Worm (Caenorhabditis elegans) whole organism, L1 larva: ENCODE measurements around the gene cal-5.
A peak's percentile ranks its signal among the peaks of the same experiment; 100 is the strongest.

Experiments
- C04F5.9 ChIP-seq: sonication (generic microtip); optimal IDR thresholded peaks from 2 replicates; lab custom pipeline; 2016; ENCODE audit warnings: missing genetic modification characterization, missing compliant biosample characterization
- C34B4.2 ChIP-seq: sonication (generic microtip); optimal IDR thresholded peaks from 2 replicates; lab custom pipeline; 2017; ENCODE audit warnings: mild to moderate bottlenecking, missing genetic modification characterization, missing compliant biosample characterization
- F16B12.6 ChIP-seq: fragments of 150-350 bp; optimal IDR thresholded peaks from 2 replicates; lab custom pipeline; 2014; ENCODE audit warnings: missing biosample characterization, missing genetic modification characterization
- Y116A8C.19 ChIP-seq: sonication (generic microtip); optimal IDR thresholded peaks from 2 replicates; lab custom pipeline; 2016; ENCODE audit warnings: missing compliant biosample characterization, missing genetic modification characterization, borderline replicate concordance
- aha-1 ChIP-seq: fragments of 150-350 bp; optimal IDR thresholded peaks from 2 replicates; lab custom pipeline; 2014; ENCODE audit warnings: missing biosample characterization, missing genetic modification characterization
- aly-2 ChIP-seq: fragments of 150-350 bp; optimal IDR thresholded peaks from 2 replicates; lab custom pipeline; 2014; ENCODE audit warnings: missing biosample characterization, missing genetic modification characterization
- ama-1 ChIP-seq: fragments of 150-350 bp; optimal IDR thresholded peaks from 2 replicates; lab custom pipeline; 2014
- blmp-1 ChIP-seq: fragments of 150-350 bp; optimal IDR thresholded peaks from 2 replicates; lab custom pipeline; 2014; ENCODE audit warnings: missing biosample characterization, missing genetic modification characterization
- ceh-8 ChIP-seq: fragments of 200-800 bp; sonication (Bioruptor generic); optimal IDR thresholded peaks from 2 replicates; lab custom pipeline; 2018; ENCODE audit warnings: mild to moderate bottlenecking, missing genetic modification characterization, moderate library complexity, missing compliant biosample characterization
- efl-3 ChIP-seq: fragments of 200-800 bp; sonication (Bioruptor generic); optimal IDR thresholded peaks from 2 replicates; lab custom pipeline; 2018; ENCODE audit warnings: mild to moderate bottlenecking, missing genetic modification characterization, missing compliant biosample characterization
- egl-13 ChIP-seq: sonication (generic microtip); optimal IDR thresholded peaks from 2 replicates; lab custom pipeline; 2016; ENCODE audit warnings: missing genotype, missing genetic modification reagents, missing genetic modification characterization, missing compliant biosample characterization
- egl-27 ChIP-seq, 2 experiments: fragments of 150-350 bp in 1 of 2; sonication (generic microtip); optimal IDR thresholded peaks; 3 replicates each; lab custom pipeline; 2017 to 2018; ENCODE audit warnings: missing biosample characterization in 2 of 2, missing genetic modification characterization in 2 of 2, missing genetic modification reagents in 2 of 2
- fkh-8 ChIP-seq: sonication (generic microtip); optimal IDR thresholded peaks from 2 replicates; lab custom pipeline; 2016; ENCODE audit warnings: mild to moderate bottlenecking, missing genetic modification characterization, missing compliant biosample characterization
- fos-1 ChIP-seq: fragments of 150-350 bp; optimal IDR thresholded peaks from 2 replicates; lab custom pipeline; 2014; ENCODE audit warnings: missing biosample characterization, missing genetic modification characterization
- jun-1 ChIP-seq: fragments of 150-350 bp; optimal IDR thresholded peaks from 2 replicates; lab custom pipeline; 2014; ENCODE audit warnings: missing biosample characterization, missing genetic modification reagents, missing genetic modification characterization
- lin-14 ChIP-seq: fragments of 200-800 bp; sonication (Bioruptor generic); optimal IDR thresholded peaks from 2 replicates; lab custom pipeline; 2018; ENCODE audit warnings: mild to moderate bottlenecking, missing genetic modification characterization, moderate library complexity, missing compliant biosample characterization
- lin-15B ChIP-seq: fragments of 150-350 bp; sonication (generic microtip); optimal IDR thresholded peaks from 3 replicates; lab custom pipeline; 2014; ENCODE audit warnings: missing biosample characterization, missing genetic modification characterization
- mdl-1 ChIP-seq, 2 experiments: fragments of 150-350 bp; optimal IDR thresholded peaks; 2 replicates each; lab custom pipeline; 2014 to 2017; ENCODE audit warnings: missing biosample characterization in 2 of 2, missing genetic modification characterization in 2 of 2, inconsistent platforms in 1 of 2
- mep-1 ChIP-seq: fragments of 150-350 bp; optimal IDR thresholded peaks from 2 replicates; lab custom pipeline; 2014; ENCODE audit warnings: missing biosample characterization, missing genetic modification characterization
- nhr-84 ChIP-seq: sonication (generic microtip); optimal IDR thresholded peaks from 2 replicates; lab custom pipeline; 2017; ENCODE audit warnings: missing biosample characterization, missing genetic modification characterization
- nhr-85 ChIP-seq: sonication (generic microtip); peaks from one replicate; lab custom pipeline; 2016; ENCODE audit warnings: missing genetic modification characterization, inconsistent platforms, missing compliant biosample characterization
- nhr-90 ChIP-seq: sonication (generic microtip); optimal IDR thresholded peaks from 2 replicates; lab custom pipeline; 2016; ENCODE audit warnings: mild to moderate bottlenecking, missing genetic modification characterization, missing compliant biosample characterization; ENCODE audit not compliant: poor library complexity
- pqm-1 ChIP-seq: sonication (generic microtip); optimal IDR thresholded peaks from 3 replicates; lab custom pipeline; 2017; ENCODE audit warnings: missing biosample characterization, missing genetic modification characterization
- skn-1 ChIP-seq: fragments of 150-350 bp; optimal IDR thresholded peaks from 2 replicates; lab custom pipeline; 2014; ENCODE audit warnings: missing biosample characterization, missing genetic modification characterization
- snpc-4 ChIP-seq: fragments of 150-350 bp; optimal IDR thresholded peaks from 2 replicates; lab custom pipeline; 2014; ENCODE audit warnings: missing biosample characterization, missing genetic modification characterization
- snu-23 ChIP-seq: sonication (generic microtip); optimal IDR thresholded peaks from 2 replicates; lab custom pipeline; 2016; ENCODE audit warnings: missing genetic modification characterization, missing compliant biosample characterization
- tbx-2 ChIP-seq: sonication (generic microtip); optimal IDR thresholded peaks from 2 replicates; lab custom pipeline; 2016; ENCODE audit warnings: missing genetic modification characterization, missing compliant biosample characterization
- tlp-1 ChIP-seq: fragments of 150-350 bp; optimal IDR thresholded peaks from 2 replicates; lab custom pipeline; 2014; ENCODE audit warnings: missing biosample characterization, missing genetic modification characterization
- vab-15 ChIP-seq: sonication (generic microtip); optimal IDR thresholded peaks from 2 replicates; lab custom pipeline; 2017; ENCODE audit warnings: missing genotype, mild to moderate bottlenecking, missing genetic modification characterization, missing compliant biosample characterization
- ztf-11 ChIP-seq, 2 experiments: sonication (generic microtip); optimal IDR thresholded peaks; 2 replicates each; lab custom pipeline; 2016 to 2017; ENCODE audit warnings: missing genetic modification characterization in 2 of 2, missing biosample characterization in 1 of 2, missing compliant biosample characterization in 1 of 2
- ztf-4 ChIP-seq: fragments of 150-350 bp; optimal IDR thresholded peaks from 2 replicates; lab custom pipeline; 2014; ENCODE audit warnings: missing biosample characterization, missing genetic modification characterization

cal-5 gene

ce11 chrX:5063750-5064652 lies 13.8 kb downstream of the cal-5 start, which contains the start of gene C24H10.2 (continued):
- TF ChIP-seq snu-23 (GFP tag; lab: Kevin White, UChicago) (peak; percentile 56), Y116A8C.19 (no peak), nhr-84 (tag; lab: Kevin White, UChicago) (no peak), mdl-1 (tag; optimal IDR thresholded peaks at IDR 0.05; lab: Kevin White, UChicago) (peak in 1 of 2 experiments; percentile 7), fkh-8 (tag; lab: Kevin White, UChicago) (no peak)

ce11 chrX:5061763-5062162 lies 16.0 kb downstream of the cal-5 start:
- TF ChIP-seq ztf-4 (no peak), aly-2 (tag; lab: Kevin White, UChicago) (no peak), blmp-1 (tag; lab: Kevin White, UChicago) (peak; percentile 74), nhr-85 (tag; lab: Kevin White, UChicago) (peak; percentile 78), mep-1 (tag; lab: Kevin White, UChicago) (peak; percentile 18), snpc-4 (tag; lab: Kevin White, UChicago) (no peak), efl-3 (no peak), C34B4.2 (tag; lab: Kevin White, UChicago) (no peak)

DNA sequence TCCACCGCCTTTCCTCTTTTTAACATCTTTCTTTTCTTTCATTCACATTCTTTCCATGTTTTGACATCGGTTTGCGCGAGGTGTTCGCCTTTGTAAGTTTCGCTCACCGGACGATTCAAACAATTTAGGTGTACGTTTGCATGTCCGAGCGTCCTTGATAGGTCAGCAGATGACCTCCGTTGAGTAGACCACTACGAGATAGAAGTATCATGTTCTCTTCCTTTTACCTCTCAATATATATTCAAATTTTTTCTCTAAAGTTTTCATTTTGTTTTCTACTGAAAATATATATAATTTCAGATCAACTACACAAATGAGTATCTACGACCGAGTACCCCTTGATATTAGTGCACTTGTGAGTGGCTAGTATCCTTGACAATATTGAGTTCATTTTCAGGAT lies 17.0 kb downstream of the cal-5 start, which contains the start of gene C24H10.3:
Gene C24H10.3, plus strand, starts transcription at position 301 of the 400 bp plus-strand sequence.
- TF ChIP-seq nhr-90 (tag; lab: Kevin White, UChicago) (no peak), ama-1 (lab: Kevin White, UChicago) (no peak), tlp-1 (tag; lab: Kevin White, UChicago) (no peak), lin-14 (peak; percentile 13), C04F5.9 (tag; lab: Kevin White, UChicago) (no peak), egl-27 (tag; optimal IDR thresholded peaks at IDR 0.05; lab: Kevin White, UChicago) (no peak), mep-1 (tag; lab: Kevin White, UChicago) (peak; percentile 25), jun-1 (no peak), tbx-2 (tag; lab: Kevin White, UChicago) (no peak), blmp-1 (tag; lab: Kevin White, UChicago) (peak; percentile 41)

ce11 chrX:5059163-5059562 lies 18.6 kb downstream of the cal-5 start, which contains the start of gene C24H10.4:
Gene C24H10.4, minus strand, starts transcription at chrX:5059263.
- no peak for TF ChIP-seq vab-15 (tag; lab: Kevin White, UChicago)
- TF ChIP-seq nhr-90 (tag; lab: Kevin White, UChicago) = no peak
- no peak for TF ChIP-seq F16B12.6
- TF ChIP-seq fos-1 (tag; lab: Kevin White, UChicago) = no peak
- no peak for TF ChIP-seq ztf-4
- TF ChIP-seq aly-2 (tag; lab: Kevin White, UChicago) = no peak
- no peak for TF ChIP-seq pqm-1 (tag; lab: Kevin White, UChicago)
- TF ChIP-seq lin-15B = no peak
- no peak for TF ChIP-seq aha-1 (tag; lab: Kevin White, UChicago)
- no peak for TF ChIP-seq C34B4.2 (tag; lab: Kevin White, UChicago)
- TF ChIP-seq skn-1 (tag; lab: Kevin White, UChicago) = no peak

- TF ChIP-seq ceh-8 (GFP tag; lab: Kevin White, UChicago) (peak; percentile 81), ztf-11 (tag; optimal IDR thresholded peaks at IDR 0.05; lab: Kevin White, UChicago) (peak in 1 of 2 experiments; percentile 21)
These were observed 21.6 kb downstream of the cal-5 start for ce11 chrX:5056199-5056598.

DNA sequence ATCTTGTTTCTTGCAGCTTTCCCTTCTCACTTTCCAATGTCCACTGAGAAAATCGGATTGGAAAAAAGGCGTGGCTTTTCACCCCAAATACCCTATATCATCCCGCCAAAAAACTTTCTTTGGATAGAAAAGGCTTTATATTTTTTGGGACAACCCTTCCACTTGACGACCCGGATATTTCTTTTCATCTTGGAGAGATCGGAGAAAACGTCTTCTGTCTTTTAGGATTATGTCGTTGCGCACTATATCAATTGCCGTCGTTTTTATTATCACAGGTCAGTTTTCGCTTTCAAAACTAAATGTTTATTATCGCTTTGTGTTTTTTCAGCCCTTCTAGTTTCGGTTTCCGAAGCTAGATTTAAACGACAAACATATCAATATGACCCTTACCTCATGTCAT lies 33.9 kb downstream of the cal-5 start, which contains the start of gene Y64H9A.2:
Gene Y64H9A.2, plus strand, starts transcription at position 90 of the 400 bp plus-strand sequence.
- peak; percentile 91 for TF ChIP-seq blmp-1 (tag; lab: Kevin White, UChicago)
- TF ChIP-seq egl-13 = no peak
